Worm (Caenorhabditis elegans) whole organism, L4 larva: ENCODE results near the gene pqn-22.

Experiments
- T20F7.1 ChIP-seq: fragments of 200-800 bp; sonication (Bioruptor generic); optimal IDR thresholded peaks from 2 replicates; lab custom pipeline; 2018; ENCODE audit warnings: mild to moderate bottlenecking, missing genetic modification characterization, missing compliant biosample characterization
- Y48G9A.11 ChIP-seq: fragments of 200-800 bp; sonication (Bioruptor generic); IDR thresholded peaks from 2 replicates; pipeline ENCODE4 v1.3.6; 2022; ENCODE audit warnings: missing genetic modification reagents, missing genetic modification characterization, missing compliant biosample characterization
- ZK546.5 ChIP-seq, 2 experiments: sonication (generic microtip); optimal IDR thresholded peaks; 2 replicates each; lab custom pipeline; 2017; ENCODE audit warnings: missing biosample characterization in 2 of 2, missing genetic modification characterization in 2 of 2
- ceh-28 ChIP-seq: fragments of 150-350 bp; optimal IDR thresholded peaks from 2 replicates; lab custom pipeline; 2014; ENCODE audit warnings: missing biosample characterization, missing genetic modification reagents, missing genetic modification characterization
- daf-16 ChIP-seq, 3 experiments: sonication (generic microtip); optimal IDR thresholded peaks; 2 replicates each; lab custom pipeline; 2016 to 2017; ENCODE audit warnings: missing genetic modification characterization in 3 of 3, missing genetic modification reagents in 3 of 3, mild to moderate bottlenecking in 2 of 3, missing compliant biosample characterization in 2 of 3, missing biosample characterization in 1 of 3, moderate library complexity in 1 of 3
- fkh-10 ChIP-seq: fragments of 150-350 bp; optimal IDR thresholded peaks from 2 replicates; lab custom pipeline; 2014; ENCODE audit warnings: missing biosample characterization, missing genetic modification reagents, missing genetic modification characterization
- fos-1 ChIP-seq: fragments of 150-350 bp; optimal IDR thresholded peaks from 2 replicates; lab custom pipeline; 2014; ENCODE audit warnings: missing biosample characterization, missing genetic modification characterization
- mxl-2 ChIP-seq: fragments of 200-800 bp; sonication (Bioruptor generic); conservative IDR thresholded peaks from 2 replicates; pipeline ENCODE4 v1.3.6; 2022; ENCODE audit warnings: missing genetic modification reagents, missing genetic modification characterization, missing compliant biosample characterization
- nhr-28 ChIP-seq: fragments of 150-350 bp; optimal IDR thresholded peaks from 2 replicates; lab custom pipeline; 2014; ENCODE audit warnings: missing biosample characterization, missing genetic modification characterization
- nhr-77 ChIP-seq: fragments of 150-350 bp; optimal IDR thresholded peaks from 2 replicates; lab custom pipeline; 2014; ENCODE audit warnings: missing biosample characterization, missing genetic modification characterization
- skn-1 ChIP-seq: fragments of 150-350 bp; optimal IDR thresholded peaks from 2 replicates; lab custom pipeline; 2014; ENCODE audit warnings: missing biosample characterization, missing genetic modification characterization
- snpc-4 ChIP-seq: fragments of 150-350 bp; optimal IDR thresholded peaks from 2 replicates; lab custom pipeline; 2014; ENCODE audit warnings: missing biosample characterization, missing genetic modification characterization

ce11 chrIV:6014895-6015294, 18.5 kb downstream of the pqn-22 start, which contains the start of gene C46G7.2:
- TF ChIP-seq nhr-77 (tag; lab: Kevin White, UChicago) (no peak), fkh-10 (GFP tag; lab: Kevin White, UChicago) (no peak), daf-16 (GFP tag; optimal IDR thresholded peaks at IDR 0.05; lab: Kevin White, UChicago) (no peak), daf-16 (tag; optimal IDR thresholded peaks at IDR 0.05; lab: Kevin White, UChicago) (no peak), mxl-2 (GFP tag; lab: Robert Waterston, UW) (no peak), ZK546.5 (tag; optimal IDR thresholded peaks at IDR 0.05; lab: Kevin White, UChicago) (no peak), T20F7.1 (GFP tag; lab: Kevin White, UChicago) (no peak), fos-1 (tag; lab: Kevin White, UChicago) (no peak), snpc-4 (tag; lab: Kevin White, UChicago) (no peak), nhr-28 (tag; lab: Kevin White, UChicago) (no peak), Y48G9A.11 (GFP tag; lab: Robert Waterston, UW) (no peak), ceh-28 (no peak), skn-1 (no peak)
